Worm (Caenorhabditis elegans): ENCODE measurements around the gene fbxb-51.

Gene fbxb-51

DNA sequence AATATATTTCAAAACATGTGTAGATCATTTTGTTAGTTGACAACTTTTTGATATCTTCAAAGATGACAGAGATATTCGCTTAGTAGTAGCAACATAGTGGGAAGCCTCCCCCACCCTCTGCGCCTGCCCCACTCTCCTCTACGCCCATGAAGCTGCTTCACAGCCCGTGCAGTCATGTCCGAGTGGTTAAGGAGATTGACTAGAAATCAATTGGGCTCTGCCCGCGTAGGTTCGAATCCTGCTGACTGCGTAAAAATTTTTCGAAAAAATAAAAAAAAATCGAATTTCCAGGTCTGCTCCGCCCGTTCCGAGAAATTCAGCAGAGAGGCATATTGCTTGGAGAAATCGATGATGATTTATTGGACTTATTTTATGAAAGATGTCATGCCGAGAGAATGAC lies 30.6 kb upstream of the fbxb-51 start (continued):
- TF ChIP-seq nhr-25 (tag; optimal IDR thresholded peaks at IDR 0.05; ENCODE audit: borderline replicate concordance, insufficient read depth), result no peak
- TF ChIP-seq F44E2.7 (GFP tag; IDR thresholded peaks at IDR 0.05), result no peak
- no peak for TF ChIP-seq mxl-3 (GFP tag; optimal IDR thresholded peaks at IDR 0.05)
- TF ChIP-seq unc-130 (GFP tag; optimal IDR thresholded peaks at IDR 0.05), result no peak
- TF ChIP-seq zip-2 (tag; optimal IDR thresholded peaks at IDR 0.05), result no peak
- TF ChIP-seq jun-1 (tag; optimal IDR thresholded peaks at IDR 0.05), result no peak
- no peak for TF ChIP-seq aly-2 (tag; optimal IDR thresholded peaks at IDR 0.05)
- TF ChIP-seq snpc-1.2 (GFP tag; IDR thresholded peaks at IDR 0.05), result peak; percentile 52; the same call in 1 of the 2 replicates
- no peak for TF ChIP-seq nhr-10 (tag; optimal IDR thresholded peaks at IDR 0.05)
- TF ChIP-seq egl-27 (tag; optimal IDR thresholded peaks at IDR 0.05), result no peak
- TF ChIP-seq R02D3.7 (tag; optimal IDR thresholded peaks at IDR 0.05), result no peak
- TF ChIP-seq lim-7 (GFP tag; IDR thresholded peaks at IDR 0.05), result no peak; the same call in 1 of the 2 replicates
- no peak for TF ChIP-seq arid-1 (GFP tag; conservative IDR thresholded peaks at IDR 0.05)
- peak in 1 of 2 experiments; percentile 45; a peak in 1 of 4 replicates for TF ChIP-seq madf-5 (GFP tag; IDR thresholded peaks at IDR 0.05)
- TF ChIP-seq snpc-4 (tag; optimal IDR thresholded peaks at IDR 0.05), result no peak
- no peak for TF ChIP-seq T26A8.4 (GFP tag; IDR thresholded peaks at IDR 0.05)
- no peak for TF ChIP-seq saeg-2 (GFP tag; IDR thresholded peaks at IDR 0.05)
- TF ChIP-seq D1046.2 (GFP tag; IDR thresholded peaks at IDR 0.05), result peak; percentile 70; the same call in 1 of the 2 replicates
- TF ChIP-seq madf-9 (GFP tag; conservative IDR thresholded peaks at IDR 0.05), result peak; percentile 79
- peak; percentile 49 for TF ChIP-seq mep-1 (tag; optimal IDR thresholded peaks at IDR 0.05)
- no peak for TF ChIP-seq lir-3 (tag; optimal IDR thresholded peaks at IDR 0.05)
- no peak for TF ChIP-seq ztf-11 (tag; optimal IDR thresholded peaks at IDR 0.05)

DNA sequence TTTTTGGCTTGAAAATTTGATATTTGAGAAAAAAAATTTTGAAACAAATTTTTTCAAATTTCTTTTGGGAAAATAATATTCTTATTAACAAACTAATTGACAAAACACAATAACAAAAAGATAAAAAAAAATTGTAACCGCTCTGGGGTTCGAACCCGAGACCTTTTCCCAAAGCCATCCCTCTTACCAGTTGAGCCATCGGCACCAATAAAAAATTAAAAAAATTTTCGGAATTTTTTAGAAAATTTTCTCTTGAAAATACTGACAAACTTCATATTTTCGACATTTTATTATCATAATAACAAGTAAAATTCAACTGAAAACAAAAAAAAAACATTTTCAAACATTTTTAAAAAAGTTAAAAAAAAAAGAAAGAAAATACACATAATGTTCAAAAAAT lies 28.6 kb upstream of the fbxb-51 start:
- TF ChIP-seq pqm-1 (tag; optimal IDR thresholded peaks at IDR 0.05), result no peak
- TF ChIP-seq daf-16 (GFP tag; optimal IDR thresholded peaks at IDR 0.05), result no peak
- no peak for TF ChIP-seq daf-16 (tag; optimal IDR thresholded peaks at IDR 0.05)
- no peak for TF ChIP-seq ceh-28 (tag; optimal IDR thresholded peaks at IDR 0.05)
- 0 out of 2 replicates have a peak, but pooled peaks have one; percentile 15 for TF ChIP-seq lin-38 (GFP tag; IDR thresholded peaks at IDR 0.05)
- no peak for TF ChIP-seq snpc-1.2 (GFP tag; IDR thresholded peaks at IDR 0.05)

DNA sequence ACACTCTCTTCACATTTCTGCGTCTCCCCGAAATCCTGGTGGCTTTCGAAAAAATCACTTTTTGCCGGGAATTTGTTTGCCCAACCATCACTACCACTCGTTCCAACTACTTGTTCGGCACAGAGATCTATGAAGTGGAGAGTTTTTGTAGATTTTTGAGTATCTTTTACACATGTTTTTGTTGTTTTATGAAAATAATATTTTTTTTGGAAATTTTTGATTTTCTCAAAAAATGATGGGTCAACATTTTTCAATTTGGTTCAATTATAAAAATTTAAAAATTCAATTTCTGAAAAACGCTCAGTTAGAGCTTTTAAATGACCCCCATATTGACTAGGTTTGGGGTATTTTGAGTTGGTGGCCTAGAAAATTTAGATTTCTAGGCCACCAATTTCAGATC lies 25.0 kb upstream of the fbxb-51 start, which contains the start of gene Y51H7BR.7:
Y51H7BR.7 (minus strand) TSS at position 101 of the 400 bp plus-strand sequence.
- no peak for TF ChIP-seq hlh-11 (tag; optimal IDR thresholded peaks at IDR 0.05)
- no peak for TF ChIP-seq ZK337.2 (GFP tag; IDR thresholded peaks at IDR 0.05)
- TF ChIP-seq F10B5.3 (tag; optimal IDR thresholded peaks at IDR 0.05), result no peak
- TF ChIP-seq Y75B8A.6 (GFP tag; IDR thresholded peaks at IDR 0.05), result no peak
- TF ChIP-seq vab-7 (GFP tag; IDR thresholded peaks at IDR 0.05), result no peak
- no peak for TF ChIP-seq lin-15B (tag; optimal IDR thresholded peaks at IDR 0.05)
- no peak for TF ChIP-seq saeg-2 (GFP tag; IDR thresholded peaks at IDR 0.05)
- TF ChIP-seq mdt-29 (GFP tag; IDR thresholded peaks at IDR 0.05), result no peak
- TF ChIP-seq T20F7.1 (GFP tag; optimal IDR thresholded peaks at IDR 0.05), result no peak
- no peak for TF ChIP-seq lir-3 (tag; optimal IDR thresholded peaks at IDR 0.05)
- no peak for TF ChIP-seq mdl-1 (tag; optimal IDR thresholded peaks at IDR 0.05)
- no peak for TF ChIP-seq nhr-42 (GFP tag; IDR thresholded peaks at IDR 0.05)

DNA sequence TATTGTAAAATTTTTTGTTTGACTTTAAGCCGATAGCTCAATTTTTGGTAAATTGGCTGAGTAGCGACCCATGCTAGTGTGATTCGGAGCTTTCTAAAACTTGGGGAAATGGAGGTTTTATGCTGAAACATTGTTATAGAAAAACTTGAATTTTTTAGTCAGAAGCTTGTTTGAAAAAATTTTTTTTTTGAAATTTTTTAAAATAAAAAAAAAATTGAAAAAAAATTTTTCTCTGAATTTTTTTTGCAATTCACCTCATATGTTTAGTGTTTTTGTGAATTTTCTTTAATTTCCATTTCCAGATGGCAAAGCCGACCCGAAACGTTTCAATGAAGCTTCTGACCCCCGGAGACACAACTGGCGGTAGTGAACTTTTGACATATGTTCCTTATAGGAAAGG lies 21.5 kb upstream of the fbxb-51 start, which contains the start of gene Y51H7BR.4:
Y51H7BR.4 (plus strand) TSS at position 301 of the 400 bp plus-strand sequence.
- TF ChIP-seq skn-1 (tag; optimal IDR thresholded peaks at IDR 0.05), result no peak
- TF ChIP-seq lin-39 (tag; optimal IDR thresholded peaks at IDR 0.05), result no peak
- TF ChIP-seq nhr-42 (GFP tag; IDR thresholded peaks at IDR 0.05), result no peak
- no peak for TF ChIP-seq unc-62 (GFP tag; optimal IDR thresholded peaks at IDR 0.05 in 1 of 2)
- TF ChIP-seq unc-62 (tag; optimal IDR thresholded peaks at IDR 0.05), result no peak
- TF ChIP-seq nhr-41 (GFP tag; IDR thresholded peaks at IDR 0.05), result no peak
- TF ChIP-seq nhr-111 (GFP tag; optimal IDR thresholded peaks at IDR 0.05), result no peak
- TF ChIP-seq ZK546.5 (tag; optimal IDR thresholded peaks at IDR 0.05), result no peak
- TF ChIP-seq nhr-6 (tag; optimal IDR thresholded peaks at IDR 0.05), result no peak
- TF ChIP-seq D1046.2 (GFP tag; IDR thresholded peaks at IDR 0.05), result no peak
- TF ChIP-seq ceh-82 (tag; optimal IDR thresholded peaks at IDR 0.05), result no peak
- TF ChIP-seq nhr-77 (tag; optimal IDR thresholded peaks at IDR 0.05), result no peak
- no peak for TF ChIP-seq php-3 (GFP tag; IDR thresholded peaks at IDR 0.05)
- no peak for TF ChIP-seq egl-27 (tag; optimal IDR thresholded peaks at IDR 0.05)
- TF ChIP-seq dve-1 (tag; optimal IDR thresholded peaks at IDR 0.05; ENCODE audit: insufficient read depth), result no peak
- TF ChIP-seq F37D6.2 (tag; optimal IDR thresholded peaks at IDR 0.05), result no peak
- TF ChIP-seq ZK337.2 (GFP tag; IDR thresholded peaks at IDR 0.05), result no peak

Data from whole organism, L4 larva.